Fruit fly (Drosophila melanogaster): Measurements from ENCODE around the gene fd3F.

DNA sequence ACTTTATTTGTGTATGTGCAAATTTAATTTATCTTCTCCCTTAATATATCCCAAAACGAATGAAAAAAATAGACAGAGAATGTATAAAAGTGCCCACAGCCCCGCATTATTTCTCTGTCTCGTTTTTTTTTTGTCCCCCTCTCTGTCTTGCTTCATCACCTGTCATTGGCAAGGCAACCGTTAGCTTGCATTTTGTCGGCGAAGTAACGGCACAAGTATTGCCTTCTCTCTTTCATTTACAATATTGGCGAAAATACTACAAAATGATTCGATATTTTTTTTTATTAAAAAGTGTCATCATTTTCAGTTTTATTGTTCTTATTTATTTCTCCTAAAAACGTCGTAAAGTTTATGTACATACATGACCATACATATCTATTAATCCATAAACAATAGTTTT lies 27.0 kb upstream of the fd3F start:
- TF ChIP-seq dsf (GFP tag; optimal IDR thresholded peaks at IDR 0.05; ENCODE audit: borderline replicate concordance) (no peak), Abd-B (GFP tag; optimal IDR thresholded peaks at IDR 0.05) (no peak), lola (GFP tag; optimal IDR thresholded peaks at IDR 0.05) (no peak), Rel (GFP tag; optimal IDR thresholded peaks at IDR 0.05) (no peak), Rel (tag; optimal IDR thresholded peaks at IDR 0.05) (no peak), Jra (GFP tag; optimal IDR thresholded peaks at IDR 0.05) (no peak)

Measured in whole organism, wandering third instar larva.